Worm (Caenorhabditis elegans): ENCODE data around the gene T13C5.6.
A peak's percentile ranks its signal among the peaks of the same experiment; 100 is the strongest.

- TF ChIP-seq hmbx-1 (tag; optimal IDR thresholded peaks at IDR 0.05) (no peak), ama-1 (optimal IDR thresholded peaks at IDR 0.05) (no peak), hnd-1 (tag; optimal IDR thresholded peaks at IDR 0.05) (peak; percentile 38), tbx-37 (GFP tag; conservative IDR thresholded peaks at IDR 0.05) (peak; percentile 70), ceh-36 (tag; optimal IDR thresholded peaks at IDR 0.05) (peak; percentile 50)
Measured at ce11 chrX:6219892-6220291, 12.4 kb upstream of the T13C5.6 start.
